Worm (Caenorhabditis elegans): Measurements from ENCODE around the gene srh-44.

DNA sequence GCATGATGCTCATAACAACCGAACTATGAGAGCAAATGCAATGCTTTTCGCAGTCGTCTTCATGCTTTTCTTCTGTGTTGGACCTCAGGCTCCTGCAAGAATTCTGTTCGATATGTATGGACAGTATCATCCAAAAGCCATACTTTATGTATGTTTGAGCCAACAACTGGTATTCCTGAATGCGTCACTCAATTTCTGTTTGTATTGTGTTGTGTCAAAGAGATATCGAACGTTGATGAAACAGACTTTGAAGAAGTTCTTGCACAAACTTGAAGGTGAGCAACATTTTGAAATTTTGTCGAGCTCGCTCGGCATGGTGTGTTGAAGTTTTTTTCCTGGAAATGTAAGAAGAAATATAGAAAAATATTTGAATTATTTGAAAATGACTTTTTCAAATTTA is 2.0 kb upstream of the srh-44 start:
- TF ChIP-seq lin-15B (tag; optimal IDR thresholded peaks at IDR 0.05) (no peak), zag-1 (tag; optimal IDR thresholded peaks at IDR 0.05) (no peak), ama-1 (optimal IDR thresholded peaks at IDR 0.05) (no peak), pqm-1 (tag; optimal IDR thresholded peaks at IDR 0.05) (no peak)

Data from whole organism, L3 larva.